Worm (Caenorhabditis elegans) whole organism, midembryonic: Measurements from ENCODE around the gene mog-3.

ENCODE experiments used
- T22C8.4 ChIP-seq: fragments of 200-800 bp; sonication (Bioruptor generic); IDR thresholded peaks from 2 replicates; pipeline ENCODE4 v1.3.6; 2022; ENCODE audit warnings: missing genetic modification characterization, missing compliant biosample characterization
- flt-1 ChIP-seq: fragments of 200-800 bp; sonication (Bioruptor generic); IDR thresholded peaks from 2 replicates; pipeline ENCODE4 v1.3.6; 2022; ENCODE audit warnings: missing genetic modification characterization, missing compliant biosample characterization
- med-1 ChIP-seq: sonication (generic microtip); optimal IDR thresholded peaks from 2 replicates; lab custom pipeline; 2017; ENCODE audit warnings: missing genetic modification characterization, mild to moderate bottlenecking, missing compliant biosample characterization, antibody characterized with exemption, missing genetic modification reagents; ENCODE audit not compliant: insufficient read depth
- ref-1 ChIP-seq: fragments of 200-800 bp; sonication (Bioruptor generic); conservative IDR thresholded peaks from 2 replicates; pipeline ENCODE4 v1.3.6; 2022; ENCODE audit warnings: missing genetic modification reagents, missing genetic modification characterization, missing compliant biosample characterization
- ztf-23 ChIP-seq: fragments of 200-800 bp; sonication (Bioruptor generic); IDR thresholded peaks from 2 replicates; pipeline ENCODE4 v1.3.6; 2022; ENCODE audit warnings: missing genetic modification reagents, missing genetic modification characterization, missing compliant biosample characterization
- ztf-29 ChIP-seq: fragments of 200-800 bp; sonication (Bioruptor generic); IDR thresholded peaks from 2 replicates; pipeline ENCODE4 v1.3.6; 2022; ENCODE audit warnings: missing genetic modification reagents, missing genetic modification characterization, missing compliant biosample characterization

ce11 chrIII:5301786-5302268 lies 6.6 kb upstream of the mog-3 start, which contains the start of the genes T15B12.2 and F52C9.5:
- no peak for TF ChIP-seq ztf-23 (GFP tag; lab: Robert Waterston, UW)
- no peak for TF ChIP-seq flt-1 (GFP tag; lab: Robert Waterston, UW)
- no peak for TF ChIP-seq T22C8.4
- no peak for TF ChIP-seq ztf-29 (GFP tag; lab: Robert Waterston, UW)
- TF ChIP-seq ref-1 (GFP tag; lab: Robert Waterston, UW) = no peak
- TF ChIP-seq med-1 (GFP tag; lab: Kevin White, UChicago) = no peak
